Worm (Caenorhabditis elegans) whole organism, L4 larva: Measurements from ENCODE around the gene hil-2.

ENCODE experiments used
- F49E8.2 ChIP-seq: sonication (generic microtip); optimal IDR thresholded peaks from 2 replicates; lab custom pipeline; 2016; ENCODE audit warnings: missing compliant biosample characterization, mild to moderate bottlenecking, missing genetic modification characterization, borderline replicate concordance
- ces-1 ChIP-seq: fragments of 150-350 bp; sonication (generic microtip); optimal IDR thresholded peaks from 4 replicates; lab custom pipeline; 2014; ENCODE audit warnings: missing biosample characterization, missing genetic modification reagents, missing genetic modification characterization
- mes-2 ChIP-seq: sonication (generic microtip); optimal IDR thresholded peaks from 2 replicates; lab custom pipeline; 2016; ENCODE audit warnings: missing genotype, mild to moderate bottlenecking, missing genetic modification characterization, missing compliant biosample characterization; ENCODE audit not compliant: poor library complexity, severe bottlenecking
- nhr-237 ChIP-seq: sonication (generic microtip); optimal IDR thresholded peaks from 2 replicates; lab custom pipeline; 2017; ENCODE audit warnings: missing biosample characterization, missing genetic modification characterization
- snpc-4 ChIP-seq: fragments of 150-350 bp; optimal IDR thresholded peaks from 2 replicates; lab custom pipeline; 2014; ENCODE audit warnings: missing biosample characterization, missing genetic modification characterization

DNA sequence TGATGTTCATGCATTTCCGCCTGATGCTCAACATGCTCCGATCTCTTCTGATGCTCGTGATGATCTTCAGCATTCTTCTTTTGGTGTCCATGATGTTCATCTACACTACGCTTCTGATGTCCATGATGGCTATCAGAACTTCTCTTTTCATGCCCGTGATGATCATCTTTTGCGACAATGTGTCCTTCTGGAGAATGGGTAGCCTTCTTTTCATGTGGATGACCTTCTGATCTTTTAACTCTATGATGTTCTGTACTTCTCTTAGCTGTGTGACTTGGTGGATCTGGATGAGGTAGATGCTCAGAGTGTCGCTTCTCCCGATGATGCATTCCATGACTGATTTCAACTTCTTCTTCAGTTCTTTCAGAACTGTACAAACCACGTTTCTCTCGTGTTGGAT is 35.1 kb upstream of the hil-2 start:
- TF ChIP-seq mes-2 (tag; lab: Kevin White, UChicago) (no peak), nhr-237 (tag; lab: Kevin White, UChicago) (no peak), F49E8.2 (tag; lab: Kevin White, UChicago) (no peak), ces-1 (no peak), snpc-4 (no peak)
